Worm (Caenorhabditis elegans): ENCODE measurements around the gene K12H4.7.

The K12H4.7 gene

DNA sequence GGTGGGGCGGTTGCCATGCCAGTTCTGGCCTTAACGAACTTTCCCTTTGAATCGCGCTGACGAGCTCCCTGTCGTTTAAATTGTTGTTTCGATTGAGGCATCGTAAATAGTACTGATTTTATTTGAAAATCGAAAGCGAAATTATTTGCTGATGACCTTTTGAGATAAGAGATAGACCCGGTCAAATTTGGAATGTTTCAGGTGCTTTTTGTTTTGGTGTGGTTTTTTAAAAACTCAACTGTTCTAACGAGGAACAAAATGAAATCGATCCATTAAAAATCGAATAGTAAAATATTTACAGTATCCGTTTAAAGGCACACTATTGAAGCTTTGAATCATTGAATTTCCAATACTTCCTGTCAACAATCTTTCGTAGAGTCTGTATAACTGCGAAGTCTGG lies 8.1 kb downstream of the K12H4.7 start, which contains the start of gene K12H4.6:
Gene K12H4.6 (minus strand): TSS at position 101 of the 400 bp plus-strand sequence.
- no peak for TF ChIP-seq ceh-43 (GFP tag; optimal IDR thresholded peaks at IDR 0.05)
- no peak for TF ChIP-seq unc-62 (GFP tag; optimal IDR thresholded peaks at IDR 0.05)
- TF ChIP-seq lin-32 (GFP tag; optimal IDR thresholded peaks at IDR 0.05): no peak
- TF ChIP-seq ceh-39 (tag; optimal IDR thresholded peaks at IDR 0.05): no peak

DNA sequence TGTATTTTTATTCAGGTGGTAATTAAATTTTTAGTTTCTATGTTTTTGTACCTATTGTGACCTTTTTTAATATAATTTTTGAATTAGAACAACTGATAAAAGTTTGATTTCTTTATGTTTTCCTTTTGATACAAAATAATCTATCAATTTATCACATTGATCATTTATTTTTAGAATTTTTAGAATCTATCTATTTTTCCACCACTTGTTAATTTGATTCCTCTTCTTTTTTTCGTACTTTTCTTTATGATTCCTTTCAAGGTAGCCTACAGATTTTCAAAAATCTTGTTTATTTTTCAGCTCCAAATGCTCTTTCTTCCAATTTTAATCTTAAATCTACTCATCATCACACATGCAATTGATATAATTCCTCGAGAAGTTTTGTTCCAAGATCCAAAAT lies 12.9 kb downstream of the K12H4.7 start, which contains the start of gene dpf-6:
Gene dpf-6 (plus strand): TSS at position 301 of the 400 bp plus-strand sequence.
- TF ChIP-seq nhr-237 (tag; optimal IDR thresholded peaks at IDR 0.05) (no peak), elt-3 (tag; optimal IDR thresholded peaks at IDR 0.05) (no peak)

DNA sequence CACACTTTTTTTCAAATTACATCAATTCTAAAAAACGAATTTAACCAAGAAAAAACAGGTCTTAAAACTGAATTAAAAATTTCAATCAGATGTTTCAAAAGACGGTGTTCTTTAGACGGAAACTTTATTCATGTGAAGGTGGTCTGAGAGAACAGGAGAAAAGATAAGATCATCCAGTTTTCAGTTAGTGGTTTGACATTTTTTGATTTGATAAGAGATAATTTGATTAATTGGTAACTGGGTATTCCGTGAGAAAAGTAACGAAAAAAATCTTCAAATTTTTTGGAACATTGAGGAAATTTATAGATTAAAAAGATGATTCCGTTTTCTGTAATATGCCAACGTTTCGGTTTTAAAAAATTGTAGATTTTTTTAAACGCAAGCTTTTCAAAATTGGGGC lies 14.4 kb downstream of the K12H4.7 start:
- TF ChIP-seq sptf-1 (tag; optimal IDR thresholded peaks at IDR 0.05) (no peak), nhr-76 (tag; optimal IDR thresholded peaks at IDR 0.05) (no peak), unc-39 (tag; optimal IDR thresholded peaks at IDR 0.05) (no peak), M03D4.4 (tag; optimal IDR thresholded peaks at IDR 0.05) (no peak), nhr-12 (tag; optimal IDR thresholded peaks at IDR 0.05) (no peak), mep-1 (tag; optimal IDR thresholded peaks at IDR 0.05) (no peak), elt-1 (tag; optimal IDR thresholded peaks at IDR 0.05; ENCODE audit: borderline replicate concordance, insufficient read depth) (no peak), sem-2 (GFP tag; optimal IDR thresholded peaks at IDR 0.05) (no peak), snpc-4 (tag; optimal IDR thresholded peaks at IDR 0.05) (no peak), ztf-11 (tag; optimal IDR thresholded peaks at IDR 0.05) (no peak), nhr-237 (tag; optimal IDR thresholded peaks at IDR 0.05) (no peak)

DNA sequence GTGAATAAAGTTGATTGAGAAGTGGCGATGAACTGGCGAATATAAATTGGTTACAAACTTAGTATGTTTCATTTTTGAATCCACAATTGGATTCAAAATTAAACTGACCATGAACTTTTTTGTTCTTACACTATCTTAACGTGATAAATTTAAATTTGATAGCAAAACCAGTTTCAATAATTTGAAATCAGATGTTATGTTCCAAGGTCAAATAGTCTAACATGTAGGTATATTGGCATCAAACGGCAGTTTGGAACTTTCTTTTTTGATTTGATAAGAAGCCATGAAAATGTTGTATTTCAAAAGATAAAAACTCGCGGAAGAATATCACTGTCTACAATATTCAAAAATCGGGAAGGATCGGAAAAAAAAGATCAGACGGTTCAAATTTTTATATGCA lies 14.8 kb downstream of the K12H4.7 start:
- TF ChIP-seq elt-3 (tag; optimal IDR thresholded peaks at IDR 0.05) (no peak), blmp-1 (tag; optimal IDR thresholded peaks at IDR 0.05) (no peak), ces-1 (GFP tag; optimal IDR thresholded peaks at IDR 0.05) (no peak), mab-5 (tag; optimal IDR thresholded peaks at IDR 0.05) (no peak), lsy-2 (tag; optimal IDR thresholded peaks at IDR 0.05) (no peak), ceh-43 (GFP tag; optimal IDR thresholded peaks at IDR 0.05) (no peak), ceh-39 (tag; optimal IDR thresholded peaks at IDR 0.05) (no peak), unc-62 (GFP tag; optimal IDR thresholded peaks at IDR 0.05) (no peak), mls-2 (tag; optimal IDR thresholded peaks at IDR 0.05) (no peak), lin-32 (GFP tag; optimal IDR thresholded peaks at IDR 0.05) (no peak), hlh-1 (tag; optimal IDR thresholded peaks at IDR 0.05) (no peak), lin-13 (tag; optimal IDR thresholded peaks at IDR 0.05) (no peak), elt-1 (tag; optimal IDR thresholded peaks at IDR 0.05; ENCODE audit: borderline replicate concordance, insufficient read depth) (no peak), snpc-4 (tag; optimal IDR thresholded peaks at IDR 0.05) (no peak), bed-3 (GFP tag; optimal IDR thresholded peaks at IDR 0.05) (no peak)

DNA sequence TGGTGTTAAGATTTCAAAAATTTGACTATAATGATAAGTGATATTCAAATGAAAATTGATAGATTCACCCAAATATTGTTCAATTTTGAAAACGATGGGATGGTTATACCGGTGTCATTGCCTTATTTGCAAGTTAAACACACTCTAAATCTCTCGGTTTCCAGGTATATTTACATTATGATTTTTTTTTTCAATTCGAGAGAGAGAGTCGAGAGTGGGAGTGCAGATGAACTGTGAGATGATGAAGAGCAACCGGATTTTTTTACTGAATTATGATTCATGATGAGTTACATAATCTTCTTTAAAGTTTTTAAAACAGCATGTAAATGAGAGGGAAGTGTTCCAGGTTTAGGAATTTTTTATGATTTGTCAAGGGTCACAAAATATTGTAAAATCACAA lies 17.3 kb downstream of the K12H4.7 start, which contains the start of gene F44B9.10:
Gene F44B9.10 (minus strand): TSS at position 101 of the 400 bp plus-strand sequence.
- TF ChIP-seq nhr-76 (tag; optimal IDR thresholded peaks at IDR 0.05) (no peak), ceh-43 (GFP tag; optimal IDR thresholded peaks at IDR 0.05) (no peak), mls-2 (tag; optimal IDR thresholded peaks at IDR 0.05) (no peak), nhr-237 (tag; optimal IDR thresholded peaks at IDR 0.05) (no peak), ceh-83 (GFP tag; optimal IDR thresholded peaks at IDR 0.05) (no peak), nhr-2 (tag; optimal IDR thresholded peaks at IDR 0.05) (no peak), elt-3 (tag; optimal IDR thresholded peaks at IDR 0.05) (no peak), ceh-39 (tag; optimal IDR thresholded peaks at IDR 0.05) (no peak), nhr-28 (tag; optimal IDR thresholded peaks at IDR 0.05) (no peak), sem-2 (GFP tag; optimal IDR thresholded peaks at IDR 0.05) (no peak), blmp-1 (tag; optimal IDR thresholded peaks at IDR 0.05) (no peak), lin-13 (tag; optimal IDR thresholded peaks at IDR 0.05) (no peak), mep-1 (tag; optimal IDR thresholded peaks at IDR 0.05) (no peak), bed-3 (GFP tag; optimal IDR thresholded peaks at IDR 0.05) (no peak), unc-62 (GFP tag; optimal IDR thresholded peaks at IDR 0.05) (no peak), lin-32 (GFP tag; optimal IDR thresholded peaks at IDR 0.05) (no peak), zip-8 (tag; optimal IDR thresholded peaks at IDR 0.05) (no peak), cnd-1 (tag; optimal IDR thresholded peaks at IDR 0.05) (no peak), ces-1 (GFP tag; optimal IDR thresholded peaks at IDR 0.05) (no peak), ham-2 (GFP tag; optimal IDR thresholded peaks at IDR 0.05) (no peak)

DNA sequence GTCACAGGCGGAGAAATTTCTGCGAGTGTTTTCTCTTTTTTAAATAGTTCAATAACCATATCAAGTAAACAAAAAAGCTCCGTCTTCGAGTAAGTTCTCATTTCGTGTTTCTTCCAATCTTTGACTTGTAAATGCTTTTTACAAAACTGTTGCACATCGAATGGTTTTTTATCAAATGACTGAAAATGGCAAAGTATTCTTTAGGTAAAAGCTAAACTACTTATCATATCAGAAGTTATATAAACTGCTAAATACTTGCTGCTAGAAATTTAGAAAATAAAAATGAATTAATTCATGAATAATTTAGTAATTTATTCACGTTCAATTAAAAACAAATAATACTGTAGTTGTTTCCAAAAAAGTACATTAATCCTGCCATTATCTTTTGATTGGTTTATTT lies 19.9 kb downstream of the K12H4.7 start, which contains the start of gene F44B9.9:
Gene F44B9.9 (minus strand): TSS at position 101 of the 400 bp plus-strand sequence.
- TF ChIP-seq ceh-43 (GFP tag; optimal IDR thresholded peaks at IDR 0.05) (no peak), ham-2 (GFP tag; optimal IDR thresholded peaks at IDR 0.05) (no peak), lsy-2 (tag; optimal IDR thresholded peaks at IDR 0.05) (no peak), nhr-237 (tag; optimal IDR thresholded peaks at IDR 0.05) (no peak), mep-1 (tag; optimal IDR thresholded peaks at IDR 0.05) (no peak), M03D4.4 (tag; optimal IDR thresholded peaks at IDR 0.05) (no peak), elt-1 (tag; optimal IDR thresholded peaks at IDR 0.05; ENCODE audit: borderline replicate concordance, insufficient read depth) (no peak), ztf-11 (tag; optimal IDR thresholded peaks at IDR 0.05) (no peak), mls-2 (tag; optimal IDR thresholded peaks at IDR 0.05) (no peak), nhr-12 (tag; optimal IDR thresholded peaks at IDR 0.05) (no peak), lin-32 (GFP tag; optimal IDR thresholded peaks at IDR 0.05) (no peak), hlh-1 (tag; optimal IDR thresholded peaks at IDR 0.05) (no peak)

Data from whole organism, mixed stage, embryonic.